Fruit fly (Drosophila melanogaster) whole organism, embryonic: Measurements from ENCODE around the gene Tbc1d22.

ENCODE experiments used
- Ada2b ChIP-seq: fragments of 200-800 bp; sonication (Bioruptor generic); IDR thresholded peaks from 2 replicates; pipeline ENCODE4 v1.3.6; 2022; ENCODE audit warnings: missing biosample characterization, missing genetic modification characterization
- Antp ChIP-seq: fragments of 200-800 bp; sonication (Bioruptor generic); optimal IDR thresholded peaks from 3 replicates; lab custom pipeline; 2016; ENCODE audit warnings: missing biosample characterization, missing genetic modification characterization
- CG10267 ChIP-seq: fragments of 200-800 bp; sonication (Bioruptor generic); optimal IDR thresholded peaks from 2 replicates; lab custom pipeline; 2018; ENCODE audit warnings: missing biosample characterization, mild to moderate bottlenecking, missing genetic modification characterization, moderate library complexity
- CG11398 ChIP-seq: fragments of 200-800 bp; sonication (Bioruptor generic); optimal IDR thresholded peaks from 2 replicates; lab custom pipeline; 2016; ENCODE audit warnings: missing biosample characterization, missing genetic modification characterization
- CG12155 ChIP-seq: fragments of 200-800 bp; sonication (Bioruptor generic); optimal IDR thresholded peaks from 3 replicates; lab custom pipeline; 2016; ENCODE audit warnings: missing biosample characterization, missing genetic modification characterization
- CG12236 ChIP-seq: fragments of 200-800 bp; sonication (Bioruptor generic); optimal IDR thresholded peaks from 2 replicates; lab custom pipeline; 2016; ENCODE audit warnings: missing biosample characterization, missing genetic modification characterization
- CG12769 ChIP-seq: fragments of 200-800 bp; sonication (Bioruptor generic); optimal IDR thresholded peaks from 2 replicates; lab custom pipeline; 2019; ENCODE audit warnings: missing biosample characterization, mild to moderate bottlenecking, missing genetic modification characterization, moderate library complexity
- CG14965 ChIP-seq: fragments of 200-800 bp; sonication (Bioruptor generic); optimal IDR thresholded peaks from 2 replicates; lab custom pipeline; 2016; ENCODE audit warnings: missing biosample characterization, missing genetic modification characterization, borderline replicate concordance
- CG17568 ChIP-seq: fragments of 200-800 bp; sonication (Bioruptor generic); optimal IDR thresholded peaks from 2 replicates; lab custom pipeline; 2018; ENCODE audit warnings: missing biosample characterization, mild to moderate bottlenecking, missing genetic modification characterization, moderate library complexity
- CG17612 ChIP-seq: fragments of 200-800 bp; sonication (Bioruptor generic); IDR thresholded peaks from 2 replicates; pipeline ENCODE4 v1.3.6; 2022; ENCODE audit warnings: missing biosample characterization, missing genetic modification characterization
- CG4854 ChIP-seq: fragments of 200-800 bp; sonication (Bioruptor generic); optimal IDR thresholded peaks from 2 replicates; lab custom pipeline; 2016; ENCODE audit warnings: missing biosample characterization, missing genetic modification characterization, inconsistent platforms
- CG7357 ChIP-seq: fragments of 200-800 bp; sonication (Bioruptor generic); IDR thresholded peaks from 3 replicates; pipeline ENCODE4 v1.3.6; 2022; ENCODE audit warnings: missing biosample characterization, missing genetic modification characterization
- CG8089 ChIP-seq: fragments of 200-800 bp; sonication (Bioruptor generic); optimal IDR thresholded peaks from 3 replicates; lab custom pipeline; 2016; ENCODE audit warnings: missing biosample characterization, missing genetic modification characterization
- CG8388 ChIP-seq: fragments of 200-800 bp; sonication (Bioruptor generic); optimal IDR thresholded peaks from 2 replicates; lab custom pipeline; 2019; ENCODE audit warnings: missing biosample characterization, mild to moderate bottlenecking, missing genetic modification characterization, moderate library complexity
- CG9727 ChIP-seq: fragments of 200-800 bp; sonication (Bioruptor generic); optimal IDR thresholded peaks from 3 replicates; lab custom pipeline; 2017; ENCODE audit warnings: missing biosample characterization, mild to moderate bottlenecking, missing genetic modification characterization
- CG9797 ChIP-seq: fragments of 200-800 bp; sonication (Bioruptor generic); optimal IDR thresholded peaks from 3 replicates; lab custom pipeline; 2018; ENCODE audit warnings: missing biosample characterization, mild to moderate bottlenecking, missing genetic modification characterization
- Deaf1 ChIP-seq: fragments of 200-800 bp; optimal IDR thresholded peaks from 3 replicates; lab custom pipeline; 2019; ENCODE audit warnings: missing biosample characterization, mild to moderate bottlenecking, missing genetic modification characterization, moderate library complexity
- Dll ChIP-seq: fragments of 200-800 bp; sonication (Bioruptor generic); IDR thresholded peaks from 4 replicates; pipeline ENCODE4 v1.3.6; 2022; ENCODE audit warnings: missing biosample characterization, missing genetic modification characterization; ENCODE audit not compliant: partially characterized antibody
- Doc3 ChIP-seq: fragments of 200-800 bp; sonication (Bioruptor generic); IDR thresholded peaks from 3 replicates; pipeline ENCODE4 v1.3.6; 2022; ENCODE audit warnings: missing biosample characterization, missing genetic modification characterization; ENCODE audit not compliant: partially characterized antibody
- HLHmδ ChIP-seq: fragments of 200-800 bp; sonication (Bioruptor generic); optimal IDR thresholded peaks from 2 replicates; lab custom pipeline; 2018; ENCODE audit warnings: missing biosample characterization, mild to moderate bottlenecking, missing genetic modification characterization, moderate library complexity
- Hand ChIP-seq: fragments of 200-800 bp; sonication (Bioruptor generic); optimal IDR thresholded peaks from 2 replicates; lab custom pipeline; 2017; ENCODE audit warnings: mild to moderate bottlenecking, missing biosample characterization, missing genetic modification reagents, missing genetic modification characterization
- Hr3 ChIP-seq: fragments of 200-800 bp; sonication (Bioruptor generic); optimal IDR thresholded peaks from 3 replicates; lab custom pipeline; 2016; ENCODE audit warnings: missing biosample characterization, missing genetic modification characterization
- Jarid2 ChIP-seq: fragments of 200-800 bp; sonication (Bioruptor generic); optimal IDR thresholded peaks from 3 replicates; lab custom pipeline; 2017; ENCODE audit warnings: mild to moderate bottlenecking, missing biosample characterization, missing genetic modification reagents, missing genetic modification characterization
- Kr ChIP-seq: fragments of 200-800 bp; sonication (Bioruptor generic); optimal IDR thresholded peaks from 2 replicates; lab custom pipeline; 2017; ENCODE audit warnings: missing biosample characterization, mild to moderate bottlenecking, missing genetic modification characterization
- Myb ChIP-seq: fragments of 200-800 bp; sonication (Bioruptor generic); optimal IDR thresholded peaks from 2 replicates; lab custom pipeline; 2016; ENCODE audit warnings: missing biosample characterization, missing genetic modification characterization
- Ptx1 ChIP-seq: fragments of 200-800 bp; sonication (Bioruptor generic); IDR thresholded peaks from 2 replicates; pipeline ENCODE4 v1.3.6; 2022; ENCODE audit warnings: missing biosample characterization, missing genetic modification characterization
- Side ChIP-seq: fragments of 200-800 bp; sonication (Bioruptor generic); optimal IDR thresholded peaks from 2 replicates; lab custom pipeline; 2016; ENCODE audit warnings: missing biosample characterization, missing genetic modification characterization
- Sox100B ChIP-seq: fragments of 200-800 bp; sonication (Bioruptor generic); optimal IDR thresholded peaks from 3 replicates; lab custom pipeline; 2018; ENCODE audit warnings: missing biosample characterization, mild to moderate bottlenecking, missing genetic modification characterization
- Taf1 ChIP-seq: fragments of 200-800 bp; sonication (Bioruptor generic); IDR thresholded peaks from 2 replicates; pipeline ENCODE4 v1.3.6; 2022; ENCODE audit warnings: missing biosample characterization, missing genetic modification characterization
- ac ChIP-seq: fragments of 200-800 bp; sonication (Bioruptor generic); optimal IDR thresholded peaks from 3 replicates; lab custom pipeline; 2017; ENCODE audit warnings: missing biosample characterization, mild to moderate bottlenecking, missing genetic modification characterization
- cato ChIP-seq: fragments of 200-800 bp; sonication (Bioruptor generic); optimal IDR thresholded peaks from 2 replicates; lab custom pipeline; 2016; ENCODE audit warnings: missing biosample characterization, missing genetic modification characterization, borderline replicate concordance
- cg ChIP-seq: fragments of 200-800 bp; sonication (Bioruptor generic); optimal IDR thresholded peaks from 3 replicates; lab custom pipeline; 2019; ENCODE audit warnings: missing biosample characterization, mild to moderate bottlenecking, missing genetic modification characterization, moderate library complexity
- disco-r ChIP-seq: fragments of 200-800 bp; sonication (Bioruptor generic); optimal IDR thresholded peaks from 2 replicates; lab custom pipeline; 2016; ENCODE audit warnings: missing biosample characterization, missing genetic modification characterization
- esg ChIP-seq: fragments of 200-800 bp; sonication (Bioruptor generic); conservative IDR thresholded peaks from 2 replicates; pipeline ENCODE4 v1.3.6; 2022; ENCODE audit warnings: missing biosample characterization, missing genetic modification characterization
- fd96Cb ChIP-seq: fragments of 200-800 bp; sonication (Bioruptor generic); optimal IDR thresholded peaks from 2 replicates; lab custom pipeline; 2018; ENCODE audit warnings: missing biosample characterization, mild to moderate bottlenecking, missing genetic modification characterization, moderate library complexity
- gsb-n ChIP-seq: fragments of 200-800 bp; sonication (Bioruptor generic); optimal IDR thresholded peaks from 3 replicates; lab custom pipeline; 2018; ENCODE audit warnings: missing biosample characterization, mild to moderate bottlenecking, missing genetic modification characterization
- luna ChIP-seq: fragments of 200-800 bp; sonication (Bioruptor generic); optimal IDR thresholded peaks from 2 replicates; lab custom pipeline; 2016; ENCODE audit warnings: missing biosample characterization, missing genetic modification characterization
- nau ChIP-seq: fragments of 200-800 bp; sonication (Bioruptor generic); optimal IDR thresholded peaks from 3 replicates; lab custom pipeline; 2017; ENCODE audit warnings: missing biosample characterization, mild to moderate bottlenecking, missing genetic modification characterization, missing genetic modification reagents
- nerfin-1 ChIP-seq: fragments of 200-800 bp; sonication (Bioruptor generic); optimal IDR thresholded peaks from 3 replicates; lab custom pipeline; 2019; ENCODE audit warnings: missing biosample characterization, mild to moderate bottlenecking, missing genetic modification characterization, moderate library complexity
- prd ChIP-seq, 3 experiments: fragments of >200 bp in 2 of 3; fragments of 200-800 bp in 1 of 3; sonication (Bioruptor generic) in 1 of 3; optimal IDR thresholded peaks in 2 of 3; IDR thresholded peaks in 1 of 3; 2 replicates in 2 of 3; 3 replicates in 1 of 3; pipeline versions ENCODE4 v1.3.6 to Lab custom; 2017 to 2022; ENCODE audit warnings: missing biosample characterization in 1 of 3, missing genetic modification characterization in 1 of 3
- pum ChIP-seq: fragments of 200-800 bp; sonication (Bioruptor generic); optimal IDR thresholded peaks from 2 replicates; lab custom pipeline; 2016; ENCODE audit warnings: missing biosample characterization, missing genetic modification characterization
- sisA ChIP-seq: fragments of 200-800 bp; sonication (Bioruptor generic); IDR thresholded peaks from 2 replicates; pipeline ENCODE4 v1.3.6; 2022; ENCODE audit warnings: missing biosample characterization, missing genetic modification characterization
- stc ChIP-seq: fragments of 200-800 bp; sonication (Bioruptor generic); IDR thresholded peaks from 2 replicates; pipeline ENCODE4 v1.3.6; 2022; ENCODE audit warnings: missing biosample characterization, missing genetic modification characterization
- tll ChIP-seq, 2 experiments: fragments of 200-800 bp in 1 of 2; fragments of >200 bp in 1 of 2; sonication (Bioruptor generic) in 1 of 2; optimal IDR thresholded peaks; 2 replicates each; lab custom pipeline; 2017 to 2019; ENCODE audit warnings: missing biosample characterization in 2 of 2, missing genetic modification characterization in 2 of 2, mild to moderate bottlenecking in 1 of 2, moderate library complexity in 1 of 2
- tna ChIP-seq: fragments of 200-800 bp; sonication (Bioruptor generic); IDR thresholded peaks from 2 replicates; pipeline ENCODE4 v1.3.6; 2022; ENCODE audit warnings: missing biosample characterization, missing genetic modification characterization; ENCODE audit not compliant: partially characterized antibody
- twi ChIP-seq: fragments of 200-800 bp; optimal IDR thresholded peaks from 2 replicates; lab custom pipeline; 2019; ENCODE audit warnings: missing biosample characterization, mild to moderate bottlenecking, missing genetic modification characterization, moderate library complexity
- vfl ChIP-seq: fragments of 200-800 bp; sonication (Bioruptor generic); optimal IDR thresholded peaks from 2 replicates; lab custom pipeline; 2016; ENCODE audit warnings: missing biosample characterization, missing genetic modification characterization
- vnd ChIP-seq: fragments of 200-800 bp; sonication (Bioruptor generic); IDR thresholded peaks from 3 replicates; pipeline ENCODE4 v1.3.6; 2022; ENCODE audit warnings: missing biosample characterization, missing genetic modification characterization; ENCODE audit not compliant: partially characterized antibody

Gene Tbc1d22

DNA sequence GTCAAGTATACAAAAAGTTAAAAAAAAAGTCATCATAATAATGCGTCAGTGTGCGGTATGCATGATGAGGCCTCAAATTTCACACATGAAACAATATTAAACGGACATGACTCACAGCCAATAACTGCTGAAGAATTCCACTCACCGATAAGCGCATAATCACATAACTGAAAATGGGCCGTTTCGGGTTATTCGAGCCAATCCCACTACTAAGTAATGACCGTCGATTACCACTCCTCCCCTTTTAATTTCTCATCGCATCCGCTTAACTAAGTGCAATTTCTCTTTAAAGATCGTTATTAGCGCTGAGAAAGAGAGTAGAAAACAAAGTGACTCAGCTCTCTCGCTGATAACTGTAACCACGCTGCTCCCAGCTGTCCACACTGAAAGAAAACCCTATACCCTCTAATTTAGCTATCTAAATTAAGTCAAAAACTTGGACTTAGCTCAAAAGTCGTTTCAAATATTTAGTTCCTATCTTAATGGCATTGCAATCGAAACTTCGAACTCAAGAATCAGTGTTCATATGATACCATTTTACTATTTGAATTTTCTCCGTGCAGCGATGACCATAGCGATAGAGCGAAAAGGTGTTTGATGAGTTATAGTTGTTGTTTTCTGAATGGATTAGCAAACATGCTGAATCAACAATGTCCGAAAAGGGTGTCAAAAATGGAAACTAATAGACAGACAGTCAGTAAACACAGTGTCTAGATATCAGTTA, 10.9 kb downstream of the Tbc1d22 start (continued):
- TF ChIP-seq CG4854 (GFP tag; lab: Kevin White, UChicago) (peak; percentile 78), nerfin-1 (peak; percentile 80), Sox100B (GFP tag; lab: Kevin White, UChicago) (peak; percentile 88), CG7357 (peak; percentile 74), twi (tag; lab: Kevin White, UChicago) (peak; percentile 45), Doc3 (GFP tag; lab: Robert Waterston, UW) (no peak), CG14965 (GFP tag; lab: Kevin White, UChicago) (peak; percentile 66), vfl (GFP tag; lab: Kevin White, UChicago) (peak; percentile 78), Side (peak; percentile 87), Hr3 (GFP tag; lab: Kevin White, UChicago) (peak; percentile 80), Ada2b (peak; percentile 90), sisA (GFP tag; lab: Robert Waterston, UW) (peak; percentile 80), Dll (GFP tag; lab: Robert Waterston, UW) (no peak), gsb-n (peak; percentile 82), Myb (GFP tag; lab: Kevin White, UChicago) (peak; percentile 77), tna (GFP tag; lab: Robert Waterston, UW) (0 out of 2 replicates have a peak, but pooled peaks have one; percentile 7), luna (GFP tag; lab: Kevin White, UChicago) (peak; percentile 80), Antp (GFP tag; lab: Kevin White, UChicago) (peak; percentile 88), vnd (no peak), CG12155 (GFP tag; lab: Kevin White, UChicago) (peak; percentile 79), fd96Cb (tag; lab: Kevin White, UChicago) (peak; percentile 55), Ptx1 (GFP tag; lab: Robert Waterston, UW) (peak; percentile 86), CG9727 (GFP tag; lab: Kevin White, UChicago) (peak; percentile 81), disco-r (peak; percentile 76), Hand (GFP tag; lab: Kevin White, UChicago) (peak; percentile 77), CG17612 (GFP tag; lab: Robert Waterston, UW) (peak; percentile 36; the same call in 1 of the 2 replicates), cato (GFP tag; lab: Kevin White, UChicago) (peak; percentile 73), ac (GFP tag; lab: Kevin White, UChicago) (peak; percentile 75), CG8089 (GFP tag; lab: Kevin White, UChicago) (peak; percentile 85), CG11398 (peak; percentile 86), cg (no peak), CG17568 (GFP tag; lab: Kevin White, UChicago) (peak; percentile 90), CG12236 (GFP tag; lab: Kevin White, UChicago) (peak; percentile 88), Deaf1 (tag; lab: Kevin White, UChicago) (no peak), CG10267 (peak; percentile 57), Kr (GFP tag; lab: Kevin White, UChicago) (peak; percentile 25), stc (peak; percentile 91), CG9797 (GFP tag; lab: Kevin White, UChicago) (no peak), nau (GFP tag; lab: Kevin White, UChicago) (peak; percentile 82), Taf1 (GFP tag; lab: Robert Waterston, UW) (peak; percentile 52), HLHmδ (no peak), tll (GFP tag; optimal IDR thresholded peaks at IDR 0.05; lab: Kevin White, UChicago) (no peak), CG12769 (tag; lab: Kevin White, UChicago) (peak; percentile 94), pum (GFP tag; lab: Kevin White, UChicago) (peak; percentile 86), prd (optimal IDR thresholded peaks at IDR 0.05; lab: Kevin White, UChicago) (no peak), prd (GFP tag; IDR thresholded peaks at IDR 0.05; lab: Robert Waterston, UW) (peak; percentile 90), CG8388 (GFP tag; lab: Kevin White, UChicago) (peak; percentile 89), Jarid2 (GFP tag; lab: Kevin White, UChicago) (no peak), esg (GFP tag; lab: Robert Waterston, UW) (peak; percentile 84)
